Worm (Caenorhabditis elegans) whole organism, L3 larva: ENCODE results near the gene M163.22.

Experiments
- R02D3.7 ChIP-seq: fragments of 150-350 bp; optimal IDR thresholded peaks from 2 replicates; lab custom pipeline; 2014; ENCODE audit warnings: missing biosample characterization, missing genetic modification characterization
- aly-2 ChIP-seq: fragments of 150-350 bp; optimal IDR thresholded peaks from 2 replicates; lab custom pipeline; 2014; ENCODE audit warnings: missing biosample characterization, missing genetic modification characterization
- ceh-16 ChIP-seq: sonication (generic microtip); optimal IDR thresholded peaks from 2 replicates; lab custom pipeline; 2017; ENCODE audit warnings: missing biosample characterization, missing genetic modification characterization
- ceh-28 ChIP-seq: fragments of 150-350 bp; optimal IDR thresholded peaks from 2 replicates; lab custom pipeline; 2014; ENCODE audit warnings: missing biosample characterization, missing genetic modification reagents, missing genetic modification characterization
- ceh-9 ChIP-seq: sonication (generic microtip); optimal IDR thresholded peaks from 2 replicates; lab custom pipeline; 2018; ENCODE audit warnings: missing biosample characterization, missing genetic modification characterization
- daf-12 ChIP-seq: fragments of 150-350 bp; optimal IDR thresholded peaks from 2 replicates; lab custom pipeline; 2014; ENCODE audit warnings: missing biosample characterization, missing genetic modification reagents, missing genetic modification characterization
- egl-27 ChIP-seq: sonication (generic microtip); optimal IDR thresholded peaks from 4 replicates; lab custom pipeline; 2017; ENCODE audit warnings: missing biosample characterization, missing genetic modification reagents, missing genetic modification characterization
- egl-5 ChIP-seq: fragments of 150-350 bp; optimal IDR thresholded peaks from 2 replicates; lab custom pipeline; 2017; ENCODE audit warnings: missing biosample characterization, missing genetic modification reagents, missing genetic modification characterization, inconsistent platforms
- elt-1 ChIP-seq: fragments of 150-350 bp; optimal IDR thresholded peaks from 2 replicates; lab custom pipeline; 2014; ENCODE audit warnings: missing biosample characterization, missing genetic modification characterization
- elt-2 ChIP-seq: sonication (generic microtip); optimal IDR thresholded peaks from 2 replicates; lab custom pipeline; 2016; ENCODE audit warnings: missing genetic modification reagents, mild to moderate bottlenecking, missing genetic modification characterization, missing compliant biosample characterization
- elt-3 ChIP-seq, 3 experiments: fragments of 150-350 bp in 1 of 3; sonication (generic microtip) in 2 of 3; optimal IDR thresholded peaks; 2 replicates in 2 of 3; 4 replicates in 1 of 3; lab custom pipeline; 2014 to 2017; ENCODE audit warnings: missing biosample characterization in 3 of 3, missing genetic modification characterization in 3 of 3
- eor-1 ChIP-seq, 2 experiments: fragments of 150-350 bp; optimal IDR thresholded peaks; 2 replicates each; lab custom pipeline; 2014 to 2018; ENCODE audit warnings: missing biosample characterization in 2 of 2, missing genetic modification characterization in 2 of 2
- fkh-2 ChIP-seq: fragments of 150-350 bp; optimal IDR thresholded peaks from 2 replicates; lab custom pipeline; 2014; ENCODE audit warnings: missing biosample characterization, missing genetic modification reagents, missing genetic modification characterization
- fos-1 ChIP-seq: fragments of 150-350 bp; optimal IDR thresholded peaks from 2 replicates; lab custom pipeline; 2014; ENCODE audit warnings: missing biosample characterization, missing genetic modification characterization
- hmg-11 ChIP-seq: sonication (generic microtip); optimal IDR thresholded peaks from 2 replicates; lab custom pipeline; 2016; ENCODE audit warnings: missing genetic modification characterization, missing compliant biosample characterization
- jun-1 ChIP-seq: fragments of 150-350 bp; optimal IDR thresholded peaks from 2 replicates; lab custom pipeline; 2014; ENCODE audit warnings: missing biosample characterization, missing genetic modification reagents, missing genetic modification characterization
- mdl-1 ChIP-seq: fragments of 150-350 bp; optimal IDR thresholded peaks from 2 replicates; lab custom pipeline; 2014; ENCODE audit warnings: missing biosample characterization, missing genetic modification characterization
- nhr-11 ChIP-seq: fragments of 150-350 bp; optimal IDR thresholded peaks from 2 replicates; lab custom pipeline; 2014; ENCODE audit warnings: missing biosample characterization, missing genetic modification characterization
- nhr-12 ChIP-seq: fragments of 150-350 bp; optimal IDR thresholded peaks from 2 replicates; lab custom pipeline; 2014; ENCODE audit warnings: missing biosample characterization, missing genetic modification characterization
- nhr-23 ChIP-seq: fragments of 150-350 bp; optimal IDR thresholded peaks from 2 replicates; lab custom pipeline; 2014; ENCODE audit warnings: missing biosample characterization, missing genetic modification reagents, missing genetic modification characterization
- nhr-237 ChIP-seq: fragments of 150-350 bp; optimal IDR thresholded peaks from 2 replicates; lab custom pipeline; 2014; ENCODE audit warnings: missing biosample characterization, missing genetic modification characterization
- nhr-28 ChIP-seq: fragments of 150-350 bp; optimal IDR thresholded peaks from 2 replicates; lab custom pipeline; 2014; ENCODE audit warnings: missing biosample characterization, missing genetic modification characterization
- nhr-43 ChIP-seq: sonication (generic microtip); optimal IDR thresholded peaks from 2 replicates; lab custom pipeline; 2016; ENCODE audit warnings: mild to moderate bottlenecking, missing genetic modification characterization, missing compliant biosample characterization; ENCODE audit not compliant: poor library complexity, severe bottlenecking
- nhr-67 ChIP-seq: fragments of 150-350 bp; optimal IDR thresholded peaks from 2 replicates; lab custom pipeline; 2014; ENCODE audit warnings: missing biosample characterization, missing genetic modification characterization
- nhr-77 ChIP-seq: fragments of 150-350 bp; optimal IDR thresholded peaks from 2 replicates; lab custom pipeline; 2014; ENCODE audit warnings: missing biosample characterization, missing genetic modification characterization
- pqm-1 ChIP-seq: fragments of 150-350 bp; optimal IDR thresholded peaks from 2 replicates; lab custom pipeline; 2017; ENCODE audit warnings: missing biosample characterization, missing genetic modification characterization, inconsistent platforms
- sea-2 ChIP-seq: fragments of 150-350 bp; sonication (generic microtip); optimal IDR thresholded peaks from 4 replicates; lab custom pipeline; 2014; ENCODE audit warnings: missing biosample characterization, missing genetic modification reagents, missing genetic modification characterization
- skn-1 ChIP-seq: fragments of 150-350 bp; optimal IDR thresholded peaks from 2 replicates; lab custom pipeline; 2014; ENCODE audit warnings: missing biosample characterization, missing genetic modification characterization
- tbx-2 ChIP-seq: sonication (generic microtip); optimal IDR thresholded peaks from 2 replicates; lab custom pipeline; 2016; ENCODE audit warnings: mild to moderate bottlenecking, missing genetic modification characterization, missing compliant biosample characterization
- unc-39 ChIP-seq: sonication (generic microtip); optimal IDR thresholded peaks from 4 replicates; lab custom pipeline; 2017; ENCODE audit warnings: missing biosample characterization, missing genetic modification characterization
- unc-62 ChIP-seq: fragments of 150-350 bp; sonication (generic microtip); optimal IDR thresholded peaks from 4 replicates; lab custom pipeline; 2014; ENCODE audit warnings: missing biosample characterization, missing genetic modification reagents, missing genetic modification characterization
- zag-1 ChIP-seq: fragments of 150-350 bp; optimal IDR thresholded peaks from 2 replicates; lab custom pipeline; 2014; ENCODE audit warnings: missing biosample characterization, missing genetic modification characterization
- ztf-11 ChIP-seq: fragments of 150-350 bp; optimal IDR thresholded peaks from 2 replicates; lab custom pipeline; 2014; ENCODE audit warnings: missing biosample characterization, missing genetic modification characterization
- ztf-4 ChIP-seq: fragments of 150-350 bp; optimal IDR thresholded peaks from 2 replicates; lab custom pipeline; 2014; ENCODE audit warnings: missing biosample characterization, missing genetic modification characterization

Gene M163.22

ce11 chrX:14465593-14465992 is at the start of gene M163.22:
Gene M163.22 (plus strand): TSS chrX:14465893.
- TF ChIP-seq nhr-77 (tag; lab: Kevin White, UChicago) = no peak
- TF ChIP-seq nhr-28 (tag; lab: Kevin White, UChicago) = no peak
- TF ChIP-seq elt-1 (tag; lab: Kevin White, UChicago) = no peak
- TF ChIP-seq ceh-16 (tag; lab: Kevin White, UChicago) = no peak
- no peak for TF ChIP-seq elt-3 (tag; optimal IDR thresholded peaks at IDR 0.05; lab: Kevin White, UChicago)
- TF ChIP-seq mdl-1 (tag; lab: Kevin White, UChicago) = no peak
- TF ChIP-seq nhr-67 (tag; lab: Kevin White, UChicago) = no peak
- TF ChIP-seq ztf-11 = no peak
- no peak for TF ChIP-seq aly-2 (tag; lab: Kevin White, UChicago)
- no peak for TF ChIP-seq eor-1 (tag; optimal IDR thresholded peaks at IDR 0.05; lab: Kevin White, UChicago)
- TF ChIP-seq pqm-1 (tag; lab: Kevin White, UChicago) = no peak
- TF ChIP-seq nhr-43 = no peak
- no peak for TF ChIP-seq egl-5
- TF ChIP-seq elt-2 (tag; lab: Kevin White, UChicago) = no peak
- TF ChIP-seq nhr-12 (tag; lab: Kevin White, UChicago) = no peak
- TF ChIP-seq nhr-23 = no peak

ce11 chrX:14421529-14421982 is 44.1 kb upstream of the M163.22 start, which contains the start of gene F23D12.2:
Gene F23D12.2 (minus strand): TSS chrX:14421579.
- TF ChIP-seq ztf-4 (tag; lab: Kevin White, UChicago) (no peak), daf-12 (no peak), ceh-9 (no peak), egl-5 (no peak), unc-62 (no peak), nhr-67 (tag; lab: Kevin White, UChicago) (no peak), elt-3 (tag; optimal IDR thresholded peaks at IDR 0.05; lab: Kevin White, UChicago) (no peak), ztf-11 (no peak), skn-1 (tag; lab: Kevin White, UChicago) (no peak), sea-2 (GFP tag; lab: Kevin White, UChicago) (no peak), fkh-2 (no peak)

ce11 chrX:14423105-14423504 is 42.6 kb upstream of the M163.22 start, which contains the start of gene fipr-3:
Gene fipr-3 (plus strand): TSS chrX:14423405.
- TF ChIP-seq tbx-2 (tag; lab: Kevin White, UChicago) = no peak
- no peak for TF ChIP-seq elt-2 (tag; lab: Kevin White, UChicago)
- no peak for TF ChIP-seq nhr-11 (tag; lab: Kevin White, UChicago)
- no peak for TF ChIP-seq nhr-23
- no peak for TF ChIP-seq jun-1 (tag; lab: Kevin White, UChicago)
- no peak for TF ChIP-seq fos-1 (tag; lab: Kevin White, UChicago)
- TF ChIP-seq ceh-28 (tag; lab: Kevin White, UChicago) = no peak
- no peak for TF ChIP-seq nhr-43
- TF ChIP-seq R02D3.7 = no peak
- no peak for TF ChIP-seq ceh-9
- no peak for TF ChIP-seq zag-1 (tag; lab: Kevin White, UChicago)
- no peak for TF ChIP-seq egl-27
- no peak for TF ChIP-seq ceh-16 (tag; lab: Kevin White, UChicago)

DNA sequence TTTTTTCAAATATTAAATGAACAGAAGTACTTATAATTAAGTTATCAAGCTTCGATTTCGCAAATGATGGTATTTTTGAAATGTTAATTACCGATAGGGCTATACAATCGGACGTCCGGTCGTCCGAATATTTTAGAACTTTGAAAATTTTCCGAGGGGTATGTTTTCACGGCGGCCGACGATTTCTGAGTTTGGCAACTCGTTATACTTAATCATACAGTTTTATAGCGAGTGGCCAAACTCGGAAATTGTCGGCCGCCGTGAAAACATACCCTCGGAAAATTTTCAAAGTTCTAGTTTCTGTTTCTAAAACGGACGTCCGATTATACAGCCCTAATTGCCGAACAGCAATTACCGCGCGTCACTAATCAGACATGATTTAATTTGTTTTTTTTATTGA is 41.5 kb upstream of the M163.22 start:
- TF ChIP-seq elt-2 (tag; lab: Kevin White, UChicago) (no peak), unc-39 (tag; lab: Kevin White, UChicago) (no peak), jun-1 (tag; lab: Kevin White, UChicago) (no peak), nhr-77 (tag; lab: Kevin White, UChicago) (no peak), nhr-23 (no peak), ceh-16 (tag; lab: Kevin White, UChicago) (no peak), skn-1 (tag; lab: Kevin White, UChicago) (no peak), hmg-11 (tag; lab: Kevin White, UChicago) (no peak), nhr-237 (tag; lab: Kevin White, UChicago) (no peak)

DNA sequence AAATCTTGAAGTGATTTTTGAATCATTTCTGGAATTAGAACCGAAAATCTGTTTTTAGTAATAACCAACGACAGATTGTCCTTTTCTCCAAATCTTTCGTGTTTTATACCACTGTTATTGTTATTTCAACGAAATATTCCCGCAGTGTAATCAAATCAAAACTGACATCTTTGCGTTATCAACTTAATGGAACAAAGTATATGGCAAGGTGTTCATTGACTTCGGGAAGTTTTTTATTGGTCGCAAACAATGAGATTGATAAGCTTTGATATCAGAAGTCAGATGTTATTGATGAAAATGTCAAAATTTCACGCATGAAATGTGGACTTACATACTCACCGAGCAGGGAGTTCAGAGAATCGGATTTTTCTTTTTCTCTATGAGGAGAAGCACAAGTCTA is 41.0 kb upstream of the M163.22 start, which contains the start of gene F23D12.11:
Gene F23D12.11, minus strand, starts transcription at position 79 of the 400 bp plus-strand sequence.
- TF ChIP-seq egl-27 (no peak), daf-12 (no peak), ztf-11 (no peak)
